Worm (Caenorhabditis elegans): ENCODE results near the gene fipr-13.

DNA sequence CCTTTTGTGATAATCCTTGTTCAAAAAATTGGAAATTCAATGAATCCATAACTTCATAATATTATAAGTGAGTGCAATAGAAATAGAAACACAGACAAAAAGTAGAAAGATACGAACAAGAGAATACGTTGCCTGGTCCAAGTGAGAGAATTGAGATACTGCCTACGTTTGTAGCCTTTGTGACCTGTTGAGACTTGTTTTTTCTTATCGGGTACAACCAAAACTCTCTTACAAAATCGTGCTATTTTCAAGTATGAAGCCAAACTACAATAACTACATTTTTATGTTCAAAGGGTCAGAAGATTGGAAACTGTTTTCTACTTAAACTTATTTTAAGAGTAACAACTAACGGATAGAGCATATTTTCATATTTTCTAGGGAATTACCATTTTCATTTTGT, 17.3 kb downstream of the fipr-13 start, which contains the start of gene nhr-205:
- TF ChIP-seq dao-5 (tag; optimal IDR thresholded peaks at IDR 0.05) (no peak), him-1 (tag; optimal IDR thresholded peaks at IDR 0.05) (no peak), W03F9.2 (tag; optimal IDR thresholded peaks at IDR 0.05) (no peak)

Measured in whole organism, L4/young adult.